Worm (Caenorhabditis elegans) whole organism, L1 larva: ENCODE measurements around the gene tmem-135.

Source experiments
- ceh-63 ChIP-seq: fragments of 200-800 bp; sonication (Bioruptor generic); optimal IDR thresholded peaks from 2 replicates; lab custom pipeline; 2018; ENCODE audit warnings: mild to moderate bottlenecking, missing genetic modification characterization, missing compliant biosample characterization
- ceh-8 ChIP-seq: fragments of 200-800 bp; sonication (Bioruptor generic); optimal IDR thresholded peaks from 2 replicates; lab custom pipeline; 2018; ENCODE audit warnings: mild to moderate bottlenecking, missing genetic modification characterization, moderate library complexity, missing compliant biosample characterization
- ceh-82 ChIP-seq, 3 experiments: fragments of 150-350 bp in 1 of 3; sonication (generic microtip) in 2 of 3; optimal IDR thresholded peaks; 2 replicates each; lab custom pipeline; 2014 to 2017; ENCODE audit warnings: missing biosample characterization in 3 of 3, missing genetic modification characterization in 3 of 3
- dsc-1 ChIP-seq: sonication (generic microtip); optimal IDR thresholded peaks from 2 replicates; lab custom pipeline; 2016; ENCODE audit warnings: mild to moderate bottlenecking, missing genetic modification characterization, missing compliant biosample characterization
- efl-1 ChIP-seq, 4 experiments: fragments of 150-350 bp; optimal IDR thresholded peaks in 3 of 4; peaks in 1 of 4; 1 replicate in 1 of 4; 2 replicates in 3 of 4; lab custom pipeline; 2014; ENCODE audit warnings: missing biosample characterization in 2 of 4, missing genetic modification characterization in 2 of 4, missing genetic modification reagents in 2 of 4
- efl-3 ChIP-seq: fragments of 200-800 bp; sonication (Bioruptor generic); optimal IDR thresholded peaks from 2 replicates; lab custom pipeline; 2018; ENCODE audit warnings: mild to moderate bottlenecking, missing genetic modification characterization, missing compliant biosample characterization
- elt-2 ChIP-seq: sonication (generic microtip); optimal IDR thresholded peaks from 2 replicates; lab custom pipeline; 2016; ENCODE audit warnings: missing genetic modification characterization, mild to moderate bottlenecking, inconsistent platforms, missing compliant biosample characterization, missing genetic modification reagents
- elt-3 ChIP-seq, 6 experiments: fragments of 150-350 bp in 1 of 6; sonication (generic microtip); optimal IDR thresholded peaks; 2 replicates each; lab custom pipeline; 2017 to 2018; ENCODE audit warnings: missing biosample characterization in 6 of 6, missing genetic modification characterization in 6 of 6, inconsistent platforms in 1 of 6
- fkh-10 ChIP-seq: sonication (generic microtip); optimal IDR thresholded peaks from 2 replicates; lab custom pipeline; 2017; ENCODE audit warnings: missing biosample characterization, missing genetic modification reagents, missing genetic modification characterization
- fkh-4 ChIP-seq: sonication (generic microtip); optimal IDR thresholded peaks from 2 replicates; lab custom pipeline; 2016; ENCODE audit warnings: missing compliant biosample characterization, missing genetic modification characterization, borderline replicate concordance
- fkh-8 ChIP-seq: sonication (generic microtip); optimal IDR thresholded peaks from 2 replicates; lab custom pipeline; 2016; ENCODE audit warnings: mild to moderate bottlenecking, missing genetic modification characterization, missing compliant biosample characterization
- fos-1 ChIP-seq: fragments of 150-350 bp; optimal IDR thresholded peaks from 2 replicates; lab custom pipeline; 2014; ENCODE audit warnings: missing biosample characterization, missing genetic modification characterization
- hlh-17 ChIP-seq: fragments of 200-800 bp; sonication (Bioruptor generic); optimal IDR thresholded peaks from 2 replicates; lab custom pipeline; 2018; ENCODE audit warnings: missing genetic modification characterization, mild to moderate bottlenecking, missing compliant biosample characterization, moderate library complexity, borderline replicate concordance
- hlh-4 ChIP-seq: sonication (generic microtip); optimal IDR thresholded peaks from 2 replicates; lab custom pipeline; 2016; ENCODE audit warnings: mild to moderate bottlenecking, missing genetic modification characterization, missing compliant biosample characterization
- hpl-2 ChIP-seq: fragments of 150-350 bp; optimal IDR thresholded peaks from 2 replicates; lab custom pipeline; 2014; ENCODE audit warnings: missing biosample characterization, missing genetic modification reagents, missing genetic modification characterization
- irx-1 ChIP-seq: sonication (generic microtip); optimal IDR thresholded peaks from 2 replicates; lab custom pipeline; 2016; ENCODE audit warnings: missing genetic modification characterization, missing compliant biosample characterization
- isw-1 ChIP-seq: fragments of 200-800 bp; sonication (Bioruptor generic); IDR thresholded peaks from 2 replicates; pipeline ENCODE4 v1.3.6; 2022; ENCODE audit warnings: missing genetic modification characterization, missing compliant biosample characterization
- lin-13 ChIP-seq: fragments of 150-350 bp; optimal IDR thresholded peaks from 2 replicates; lab custom pipeline; 2014; ENCODE audit warnings: missing biosample characterization, missing genetic modification reagents, missing genetic modification characterization
- lin-14 ChIP-seq: fragments of 200-800 bp; sonication (Bioruptor generic); optimal IDR thresholded peaks from 2 replicates; lab custom pipeline; 2018; ENCODE audit warnings: mild to moderate bottlenecking, missing genetic modification characterization, moderate library complexity, missing compliant biosample characterization
- lin-35 ChIP-seq, 2 experiments: fragments of 150-350 bp; optimal IDR thresholded peaks; 2 replicates each; lab custom pipeline; 2014; ENCODE audit warnings: missing biosample characterization in 2 of 2, missing genetic modification characterization in 2 of 2, missing genetic modification reagents in 2 of 2
- mef-2 ChIP-seq: fragments of 150-350 bp; optimal IDR thresholded peaks from 2 replicates; lab custom pipeline; 2014; ENCODE audit warnings: missing biosample characterization, missing genetic modification characterization
- nhr-11 ChIP-seq: fragments of 150-350 bp; optimal IDR thresholded peaks from 2 replicates; lab custom pipeline; 2014; ENCODE audit warnings: missing biosample characterization, missing genetic modification characterization
- nhr-20 ChIP-seq: sonication (generic microtip); optimal IDR thresholded peaks from 2 replicates; lab custom pipeline; 2016; ENCODE audit warnings: mild to moderate bottlenecking, missing genetic modification characterization, missing compliant biosample characterization
- nhr-71 ChIP-seq: sonication (generic microtip); optimal IDR thresholded peaks from 2 replicates; lab custom pipeline; 2016; ENCODE audit warnings: mild to moderate bottlenecking, missing genetic modification characterization, moderate library complexity, missing compliant biosample characterization
- nhr-84 ChIP-seq: sonication (generic microtip); optimal IDR thresholded peaks from 2 replicates; lab custom pipeline; 2017; ENCODE audit warnings: missing biosample characterization, missing genetic modification characterization
- nhr-90 ChIP-seq: sonication (generic microtip); optimal IDR thresholded peaks from 2 replicates; lab custom pipeline; 2016; ENCODE audit warnings: mild to moderate bottlenecking, missing genetic modification characterization, missing compliant biosample characterization; ENCODE audit not compliant: poor library complexity
- pag-3 ChIP-seq: sonication (generic microtip); optimal IDR thresholded peaks from 2 replicates; lab custom pipeline; 2017; ENCODE audit warnings: missing genetic modification characterization, mild to moderate bottlenecking, missing compliant biosample characterization, antibody characterized with exemption, borderline replicate concordance; ENCODE audit not compliant: insufficient read depth
- pax-3 ChIP-seq: fragments of 200-800 bp; sonication (Bioruptor generic); optimal IDR thresholded peaks from 2 replicates; lab custom pipeline; 2018; ENCODE audit warnings: mild to moderate bottlenecking, missing genetic modification characterization, moderate library complexity, missing compliant biosample characterization
- snu-23 ChIP-seq: sonication (generic microtip); optimal IDR thresholded peaks from 2 replicates; lab custom pipeline; 2016; ENCODE audit warnings: missing genetic modification characterization, missing compliant biosample characterization
- sptf-1 ChIP-seq: fragments of 150-350 bp; optimal IDR thresholded peaks from 2 replicates; lab custom pipeline; 2014; ENCODE audit warnings: missing biosample characterization, missing genetic modification characterization
- sup-37 ChIP-seq: fragments of 200-800 bp; sonication (Bioruptor generic); optimal IDR thresholded peaks from 2 replicates; lab custom pipeline; 2018; ENCODE audit warnings: mild to moderate bottlenecking, missing genetic modification characterization, missing compliant biosample characterization
- tlp-1 ChIP-seq: fragments of 150-350 bp; optimal IDR thresholded peaks from 2 replicates; lab custom pipeline; 2014; ENCODE audit warnings: missing biosample characterization, missing genetic modification characterization
- unc-130 ChIP-seq: fragments of 150-350 bp; optimal IDR thresholded peaks from 2 replicates; lab custom pipeline; 2017; ENCODE audit warnings: missing biosample characterization, missing genetic modification characterization, inconsistent platforms
- unc-86 ChIP-seq: sonication (generic microtip); optimal IDR thresholded peaks from 2 replicates; lab custom pipeline; 2016; ENCODE audit warnings: missing genetic modification characterization, missing compliant biosample characterization
- xbp-1 ChIP-seq: sonication (generic microtip); optimal IDR thresholded peaks from 2 replicates; lab custom pipeline; 2016; ENCODE audit warnings: missing genetic modification characterization, missing compliant biosample characterization
- zag-1 ChIP-seq: fragments of 150-350 bp; optimal IDR thresholded peaks from 2 replicates; lab custom pipeline; 2014; ENCODE audit warnings: missing biosample characterization, missing genetic modification characterization

The tmem-135 gene

ce11 chrX:4673165-4673756 is at the start of gene tmem-135:
Gene tmem-135 (plus strand): TSS chrX:4673706.
- TF ChIP-seq efl-1 (optimal IDR thresholded peaks at IDR 0.05; lab: Kevin White, UChicago) (no peak), efl-1 (GFP tag; optimal IDR thresholded peaks at IDR 0.05 in 1 of 2; lab: Kevin White, UChicago) (no peak), ceh-8 (no peak), fkh-4 (tag; lab: Kevin White, UChicago) (no peak), mef-2 (no peak), unc-86 (no peak), lin-35 (GFP tag; optimal IDR thresholded peaks at IDR 0.05; lab: Kevin White, UChicago) (peak in 1 of 2 experiments; percentile 34), sptf-1 (tag; lab: Kevin White, UChicago) (no peak), lin-13 (GFP tag; lab: Kevin White, UChicago) (no peak), isw-1 (GFP tag; lab: Robert Waterston, UW) (no peak), lin-14 (GFP tag; lab: Kevin White, UChicago) (peak; percentile 3), elt-2 (tag; lab: Kevin White, UChicago) (peak; percentile 49), nhr-90 (tag; lab: Kevin White, UChicago) (no peak), nhr-11 (tag; lab: Kevin White, UChicago) (no peak), irx-1 (tag; lab: Kevin White, UChicago) (no peak), zag-1 (tag; lab: Kevin White, UChicago) (no peak), unc-130 (tag; lab: Kevin White, UChicago) (no peak), hpl-2 (GFP tag; lab: Kevin White, UChicago) (no peak), nhr-20 (tag; lab: Kevin White, UChicago) (peak; percentile 8), ceh-82 (tag; optimal IDR thresholded peaks at IDR 0.05; lab: Kevin White, UChicago) (no peak), elt-3 (tag; optimal IDR thresholded peaks at IDR 0.05; lab: Kevin White, UChicago) (peak in 1 of 6 experiments; percentile 36), hlh-17 (no peak), snu-23 (GFP tag; lab: Kevin White, UChicago) (no peak)
- TF ChIP-seq, all 84 proteins: peak for 5

- TF ChIP-seq efl-1 (optimal IDR thresholded peaks at IDR 0.05; lab: Kevin White, UChicago) (no peak), efl-1 (GFP tag; optimal IDR thresholded peaks at IDR 0.05 in 1 of 2; lab: Kevin White, UChicago) (peak in 1 of 2 experiments; percentile 80), hpl-2 (GFP tag; lab: Kevin White, UChicago) (no peak), nhr-20 (tag; lab: Kevin White, UChicago) (no peak), fkh-10 (GFP tag; lab: Kevin White, UChicago) (peak; percentile 39), elt-2 (tag; lab: Kevin White, UChicago) (no peak), lin-14 (GFP tag; lab: Kevin White, UChicago) (peak; percentile 62), nhr-84 (tag; lab: Kevin White, UChicago) (no peak)
Measured at ce11 chrX:4623707-4624106, 49.8 kb upstream of the tmem-135 start.

ce11 chrX:4625080-4625479 is 48.4 kb upstream of the tmem-135 start:
- TF ChIP-seq fkh-8, result peak; percentile 41
- TF ChIP-seq pag-3, result no peak
- TF ChIP-seq hlh-4 (tag; lab: Kevin White, UChicago), result peak; percentile 92
- TF ChIP-seq sup-37, result no peak
- peak; percentile 11 for TF ChIP-seq nhr-71 (tag; lab: Kevin White, UChicago)

- TF ChIP-seq fos-1 (tag; lab: Kevin White, UChicago) (no peak), mef-2 (no peak), lin-35 (GFP tag; optimal IDR thresholded peaks at IDR 0.05; lab: Kevin White, UChicago) (no peak), dsc-1 (tag; lab: Kevin White, UChicago) (no peak), efl-3 (GFP tag; lab: Kevin White, UChicago) (no peak), pax-3 (tag; lab: Kevin White, UChicago) (no peak), xbp-1 (tag; lab: Kevin White, UChicago) (no peak), hlh-17 (no peak), fkh-10 (GFP tag; lab: Kevin White, UChicago) (no peak), ceh-63 (GFP tag; lab: Kevin White, UChicago) (no peak), tlp-1 (tag; lab: Kevin White, UChicago) (no peak)
Measured at ce11 chrX:4626891-4627290, 46.6 kb upstream of the tmem-135 start.
